Worm (Caenorhabditis elegans) whole organism, L1 larva: Measurements from ENCODE around the gene M18.3.

ENCODE experiments used
- ama-1 ChIP-seq: fragments of 150-350 bp; optimal IDR thresholded peaks from 2 replicates; lab custom pipeline; 2014
- efl-1 ChIP-seq, 4 experiments: fragments of 150-350 bp; optimal IDR thresholded peaks in 3 of 4; peaks in 1 of 4; 1 replicate in 1 of 4; 2 replicates in 3 of 4; lab custom pipeline; 2014; ENCODE audit warnings: missing biosample characterization in 2 of 4, missing genetic modification characterization in 2 of 4, missing genetic modification reagents in 2 of 4
- grh-1 ChIP-seq: fragments of 200-800 bp; sonication (Bioruptor generic); IDR thresholded peaks from 2 replicates; pipeline ENCODE4 v1.3.6; 2022; ENCODE audit warnings: missing genetic modification reagents, missing genetic modification characterization, missing compliant biosample characterization
- lin-13 ChIP-seq: fragments of 150-350 bp; optimal IDR thresholded peaks from 2 replicates; lab custom pipeline; 2014; ENCODE audit warnings: missing biosample characterization, missing genetic modification reagents, missing genetic modification characterization
- lin-35 ChIP-seq, 2 experiments: fragments of 150-350 bp; optimal IDR thresholded peaks; 2 replicates each; lab custom pipeline; 2014; ENCODE audit warnings: missing biosample characterization in 2 of 2, missing genetic modification characterization in 2 of 2, missing genetic modification reagents in 2 of 2
- nhr-76 ChIP-seq: sonication (generic microtip); optimal IDR thresholded peaks from 2 replicates; lab custom pipeline; 2017; ENCODE audit warnings: missing biosample characterization, missing genetic modification characterization
- rnt-1 ChIP-seq: sonication (generic microtip); optimal IDR thresholded peaks from 2 replicates; lab custom pipeline; 2016; ENCODE audit warnings: mild to moderate bottlenecking, missing genetic modification characterization, moderate library complexity, missing compliant biosample characterization
- snpc-4 ChIP-seq: fragments of 150-350 bp; optimal IDR thresholded peaks from 2 replicates; lab custom pipeline; 2014; ENCODE audit warnings: missing biosample characterization, missing genetic modification characterization
- unc-62 ChIP-seq: fragments of 150-350 bp; optimal IDR thresholded peaks from 2 replicates; lab custom pipeline; 2014; ENCODE audit warnings: missing biosample characterization, missing genetic modification reagents, missing genetic modification characterization

- TF ChIP-seq grh-1 (GFP tag; lab: Robert Waterston, UW) (no peak), snpc-4 (tag; lab: Kevin White, UChicago) (no peak), lin-35 (GFP tag; optimal IDR thresholded peaks at IDR 0.05; lab: Kevin White, UChicago) (no peak), unc-62 (GFP tag; lab: Kevin White, UChicago) (no peak), ama-1 (lab: Kevin White, UChicago) (no peak), rnt-1 (tag; lab: Kevin White, UChicago) (no peak), nhr-76 (tag; lab: Kevin White, UChicago) (no peak), lin-13 (GFP tag; lab: Kevin White, UChicago) (no peak), efl-1 (optimal IDR thresholded peaks at IDR 0.05; lab: Kevin White, UChicago) (no peak), efl-1 (GFP tag; optimal IDR thresholded peaks at IDR 0.05 in 1 of 2; lab: Kevin White, UChicago) (no peak)
These were observed 37.6 kb downstream of the M18.3 start, which contains the start of gene B0001.5 for ce11 chrIV:12143231-12143630.
